Worm (Caenorhabditis elegans): ENCODE results near the gene mrps-21.

mrps-21 gene

DNA sequence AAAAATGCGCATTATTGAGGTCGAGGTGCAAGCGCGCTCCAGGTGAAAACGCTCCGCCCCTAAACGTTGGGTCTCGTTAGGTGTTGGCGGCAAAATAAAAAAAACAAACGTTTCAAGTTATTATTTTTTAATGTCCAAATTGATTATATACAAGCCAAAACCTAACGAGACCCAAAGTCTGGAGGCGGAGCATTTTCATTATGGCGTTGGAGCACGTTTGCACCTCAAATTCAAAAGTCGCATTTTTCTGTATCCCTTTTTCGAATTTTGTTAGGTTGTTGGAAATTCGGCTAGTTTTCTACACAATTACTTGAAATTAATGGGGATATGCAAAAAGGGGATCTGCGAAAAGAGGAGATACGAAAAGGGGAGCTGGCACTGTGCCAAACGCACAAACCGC, 1.4 kb downstream of the mrps-21 start, which contains the start of gene col-111:
Gene col-111, minus strand, starts transcription at position 101 of the 400 bp plus-strand sequence.
- TF ChIP-seq ekl-4 (GFP tag; IDR thresholded peaks at IDR 0.05) (no peak), nfya-2 (GFP tag; IDR thresholded peaks at IDR 0.05) (no peak), athp-1 (tag; optimal IDR thresholded peaks at IDR 0.05) (no peak), let-526 (GFP tag; IDR thresholded peaks at IDR 0.05) (no peak), fkh-3 (tag; optimal IDR thresholded peaks at IDR 0.05) (no peak), dpff-1 (tag; optimal IDR thresholded peaks at IDR 0.05) (no peak), nhr-90 (tag; optimal IDR thresholded peaks at IDR 0.05) (no peak), Y53G8AR.9 (GFP tag; conservative IDR thresholded peaks at IDR 0.05) (no peak), him-1 (tag; optimal IDR thresholded peaks at IDR 0.05) (no peak), pbrm-1 (GFP tag; IDR thresholded peaks at IDR 0.05) (no peak), lin-54 (GFP tag; optimal IDR thresholded peaks at IDR 0.05) (no peak), ceh-91 (GFP tag; IDR thresholded peaks at IDR 0.05) (no peak), mel-28 (tag; optimal IDR thresholded peaks at IDR 0.05; ENCODE audit: borderline replicate concordance) (no peak), hlh-26 (GFP tag; conservative IDR thresholded peaks at IDR 0.05) (no peak), ztf-25 (GFP tag; IDR thresholded peaks at IDR 0.05) (no peak)

DNA sequence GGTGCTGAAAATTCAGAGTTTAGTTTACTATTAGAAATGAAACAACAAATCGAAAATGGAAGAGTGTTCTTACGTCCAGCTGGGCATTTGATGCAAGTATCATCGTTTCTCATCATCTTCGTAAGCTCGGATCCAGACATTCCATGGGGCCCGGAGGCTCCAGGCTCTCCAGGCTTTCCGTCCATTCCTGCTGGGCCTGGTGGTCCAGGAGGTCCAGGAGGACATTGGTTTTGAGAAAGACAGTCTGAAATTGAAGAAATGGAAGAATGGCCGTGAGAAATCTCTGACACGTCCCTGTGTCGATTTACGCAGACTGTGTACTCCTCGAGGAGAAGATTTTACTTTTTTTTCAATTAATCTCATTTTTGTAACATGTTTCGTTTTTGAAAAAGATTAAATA, 2.9 kb downstream of the mrps-21 start:
- TF ChIP-seq zfh-2 (GFP tag; conservative IDR thresholded peaks at IDR 0.05) (peak; percentile 5; the same call in 1 of the 2 replicates), Y95B8A.8 (GFP tag; IDR thresholded peaks at IDR 0.05) (no peak)

DNA sequence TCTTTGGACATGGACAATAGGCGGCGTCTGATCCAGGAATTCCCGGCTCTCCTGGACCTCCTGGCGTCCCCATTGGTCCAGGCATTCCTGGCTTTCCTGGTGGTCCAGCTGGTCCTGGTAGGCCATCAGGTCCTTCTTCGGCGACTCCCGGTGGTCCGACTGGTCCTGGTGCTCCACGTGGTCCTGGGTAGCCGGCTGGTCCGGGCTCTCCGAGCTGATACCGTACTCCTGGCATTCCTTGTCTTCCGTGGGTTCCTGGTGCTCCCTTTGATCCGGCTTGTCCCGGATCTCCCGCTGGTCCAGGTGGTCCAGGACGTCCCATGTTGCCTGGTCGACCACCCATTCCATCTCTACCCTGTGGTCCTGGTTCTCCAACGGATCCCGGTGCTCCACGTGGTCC, 3.3 kb downstream of the mrps-21 start:
- no peak for TF ChIP-seq let-526 (GFP tag; IDR thresholded peaks at IDR 0.05)
- 0 out of 2 replicates have a peak, but pooled peaks have one; percentile 64 for TF ChIP-seq madf-3 (GFP tag; IDR thresholded peaks at IDR 0.05)
- no peak for TF ChIP-seq nfya-1 (tag; optimal IDR thresholded peaks at IDR 0.05; ENCODE audit: borderline replicate concordance, insufficient read depth)
- 0 out of 2 replicates have a peak, but pooled peaks have one; percentile 15 for TF ChIP-seq cebp-1 (GFP tag; IDR thresholded peaks at IDR 0.05)
- no peak for TF ChIP-seq cebp-1 (tag; optimal IDR thresholded peaks at IDR 0.05)
- TF ChIP-seq ztf-22 (GFP tag; optimal IDR thresholded peaks at IDR 0.05) = no peak
- no peak for TF ChIP-seq bed-2 (GFP tag; IDR thresholded peaks at IDR 0.05)
- TF ChIP-seq mcd-1 (GFP tag; IDR thresholded peaks at IDR 0.05) = peak; percentile 32; the same call in 1 of the 2 replicates
- TF ChIP-seq ceh-91 (GFP tag; IDR thresholded peaks at IDR 0.05) = no peak
- TF ChIP-seq dox-1 (GFP tag; IDR thresholded peaks at IDR 0.05) = no peak
- no peak for TF ChIP-seq efl-1 (GFP tag; optimal IDR thresholded peaks at IDR 0.05)
- TF ChIP-seq B0336.3 (GFP tag; IDR thresholded peaks at IDR 0.05) = 0 out of 2 replicates have a peak, but pooled peaks have one; percentile 14
- peak; percentile 92 for TF ChIP-seq zfh-2 (GFP tag; conservative IDR thresholded peaks at IDR 0.05)
- TF ChIP-seq attf-3 (GFP tag; conservative IDR thresholded peaks at IDR 0.05) = 0 out of 2 replicates have a peak, but pooled peaks have one; percentile 31
- TF ChIP-seq F52B5.7 (tag; optimal IDR thresholded peaks at IDR 0.05) = no peak
- TF ChIP-seq attf-5 (GFP tag; optimal IDR thresholded peaks at IDR 0.05) = no peak
- TF ChIP-seq madf-8 (GFP tag; conservative IDR thresholded peaks at IDR 0.05) = no peak
- no peak for TF ChIP-seq atf-7 (tag; optimal IDR thresholded peaks at IDR 0.05)
- TF ChIP-seq ztf-26 (tag; optimal IDR thresholded peaks at IDR 0.05) = no peak
- TF ChIP-seq xnd-1 (tag; optimal IDR thresholded peaks at IDR 0.05) = no peak
- TF ChIP-seq madf-10 (tag; optimal IDR thresholded peaks at IDR 0.05) = no peak
- no peak for TF ChIP-seq aptf-2 (GFP tag; conservative IDR thresholded peaks at IDR 0.05)
- no peak for TF ChIP-seq akir-1 (GFP tag; optimal IDR thresholded peaks at IDR 0.05)
- peak; percentile 89 for TF ChIP-seq egrh-3 (GFP tag; IDR thresholded peaks at IDR 0.05)
